Fruit fly (Drosophila melanogaster) whole organism, embryonic: ENCODE data around the gene TkR86C.
A peak's percentile ranks its signal among the peaks of the same experiment; 100 is the strongest.

Experiments used
- CG10267 ChIP-seq: fragments of 200-800 bp; sonication (Bioruptor generic); optimal IDR thresholded peaks from 2 replicates; lab custom pipeline; 2018; ENCODE audit warnings: missing biosample characterization, mild to moderate bottlenecking, missing genetic modification characterization, moderate library complexity
- CG10321 ChIP-seq: fragments of 200-800 bp; sonication (Bioruptor generic); IDR thresholded peaks from 2 replicates; pipeline ENCODE4 v1.3.6; 2022; ENCODE audit warnings: missing biosample characterization, missing genetic modification characterization
- CG10366 ChIP-seq: fragments of 200-800 bp; sonication (Bioruptor generic); IDR thresholded peaks from 2 replicates; pipeline ENCODE4 v1.3.6; 2022; ENCODE audit warnings: missing biosample characterization, missing genetic modification characterization
- CG10959 ChIP-seq: fragments of 200-800 bp; sonication (Bioruptor generic); IDR thresholded peaks from 2 replicates; pipeline ENCODE4 v1.3.6; 2022; ENCODE audit warnings: missing biosample characterization, missing genetic modification characterization
- CG11247 ChIP-seq: fragments of 200-800 bp; sonication (Bioruptor generic); IDR thresholded peaks from 2 replicates; pipeline ENCODE4 v1.3.6; 2022; ENCODE audit warnings: missing biosample characterization, missing genetic modification characterization
- CG11456 ChIP-seq: fragments of 200-800 bp; sonication (Bioruptor generic); IDR thresholded peaks from 3 replicates; pipeline ENCODE4 v1.3.6; 2022; ENCODE audit warnings: missing biosample characterization, missing genetic modification characterization
- CG11560 ChIP-seq: fragments of 200-800 bp; sonication (Bioruptor generic); IDR thresholded peaks from 3 replicates; pipeline ENCODE4 v1.3.6; 2022; ENCODE audit warnings: missing biosample characterization, missing genetic modification characterization
- CG12659 ChIP-seq: fragments of 200-800 bp; sonication (Bioruptor generic); optimal IDR thresholded peaks from 3 replicates; lab custom pipeline; 2017; ENCODE audit warnings: mild to moderate bottlenecking, missing biosample characterization, missing genetic modification reagents, missing genetic modification characterization
- CG12744 ChIP-seq: fragments of 200-800 bp; sonication (Bioruptor generic); optimal IDR thresholded peaks from 2 replicates; lab custom pipeline; 2016; ENCODE audit warnings: missing biosample characterization, missing genetic modification characterization
- CG1603 ChIP-seq: fragments of 200-800 bp; sonication (Bioruptor generic); optimal IDR thresholded peaks from 2 replicates; lab custom pipeline; 2019; ENCODE audit warnings: missing biosample characterization, mild to moderate bottlenecking, missing genetic modification characterization, moderate library complexity
- CG17802 ChIP-seq: fragments of 200-800 bp; sonication (Bioruptor generic); optimal IDR thresholded peaks from 2 replicates; lab custom pipeline; 2018; ENCODE audit warnings: missing biosample characterization, mild to moderate bottlenecking, missing genetic modification characterization, moderate library complexity
- CG2129 ChIP-seq: fragments of 200-800 bp; sonication (Bioruptor generic); IDR thresholded peaks from 2 replicates; pipeline ENCODE4 v1.3.6; 2022; ENCODE audit warnings: missing biosample characterization, missing genetic modification characterization; ENCODE audit not compliant: partially characterized antibody
- CG4730 ChIP-seq: fragments of 200-800 bp; sonication (Bioruptor generic); IDR thresholded peaks from 2 replicates; pipeline ENCODE4 v1.3.6; 2022; ENCODE audit warnings: missing biosample characterization, missing genetic modification characterization
- CG6654 ChIP-seq: fragments of 200-800 bp; sonication (Bioruptor generic); optimal IDR thresholded peaks from 2 replicates; lab custom pipeline; 2017; ENCODE audit warnings: missing biosample characterization, mild to moderate bottlenecking, missing genetic modification characterization
- CG8478 ChIP-seq: fragments of >200 bp; optimal IDR thresholded peaks from 2 replicates; lab custom pipeline; 2018
- CG9215 ChIP-seq: fragments of 200-800 bp; sonication (Bioruptor generic); IDR thresholded peaks from 2 replicates; pipeline ENCODE4 v1.3.6; 2022; ENCODE audit warnings: missing biosample characterization, missing genetic modification characterization
- Dbx ChIP-seq: fragments of 200-800 bp; sonication (Bioruptor generic); IDR thresholded peaks from 3 replicates; pipeline ENCODE4 v1.3.6; 2022; ENCODE audit warnings: missing biosample characterization, missing genetic modification characterization
- Deaf1 ChIP-seq: fragments of 200-800 bp; optimal IDR thresholded peaks from 3 replicates; lab custom pipeline; 2019; ENCODE audit warnings: missing biosample characterization, mild to moderate bottlenecking, missing genetic modification characterization, moderate library complexity
- Dek ChIP-seq: fragments of 200-800 bp; sonication (Bioruptor generic); optimal IDR thresholded peaks from 3 replicates; lab custom pipeline; 2019; ENCODE audit warnings: missing biosample characterization, mild to moderate bottlenecking, missing genetic modification characterization, moderate library complexity
- Dfd ChIP-seq, 2 experiments: fragments of >200 bp; optimal IDR thresholded peaks; 2 replicates each; lab custom pipeline; 2017; ENCODE audit warnings: missing biosample characterization in 2 of 2, missing genetic modification characterization in 2 of 2
- HLHmδ ChIP-seq: fragments of 200-800 bp; sonication (Bioruptor generic); optimal IDR thresholded peaks from 2 replicates; lab custom pipeline; 2018; ENCODE audit warnings: missing biosample characterization, mild to moderate bottlenecking, missing genetic modification characterization, moderate library complexity
- Lim3 ChIP-seq: fragments of 200-800 bp; sonication (Bioruptor generic); IDR thresholded peaks from 2 replicates; pipeline ENCODE4 v1.3.6; 2022; ENCODE audit warnings: missing biosample characterization, missing genetic modification characterization
- Max ChIP-seq: fragments of 200-800 bp; sonication (Bioruptor generic); optimal IDR thresholded peaks from 2 replicates; lab custom pipeline; 2016; ENCODE audit warnings: missing biosample characterization, mild to moderate bottlenecking, missing genetic modification characterization
- Nf-YB ChIP-seq: fragments of 200-800 bp; sonication (Bioruptor generic); optimal IDR thresholded peaks from 3 replicates; lab custom pipeline; 2019; ENCODE audit warnings: missing biosample characterization, mild to moderate bottlenecking, missing genetic modification characterization, moderate library complexity
- Nf-YC ChIP-seq: fragments of 200-800 bp; optimal IDR thresholded peaks from 3 replicates; lab custom pipeline; 2019; ENCODE audit warnings: missing biosample characterization, mild to moderate bottlenecking, missing genetic modification characterization, moderate library complexity
- Rfx ChIP-seq: fragments of 200-800 bp; sonication (Bioruptor generic); IDR thresholded peaks from 2 replicates; pipeline ENCODE4 v1.3.6; 2022; ENCODE audit warnings: missing biosample characterization, missing genetic modification characterization
- Sin3A ChIP-seq: fragments of >200 bp; optimal IDR thresholded peaks from 2 replicates; lab custom pipeline; 2018
- Sox100B ChIP-seq: fragments of 200-800 bp; sonication (Bioruptor generic); optimal IDR thresholded peaks from 3 replicates; lab custom pipeline; 2018; ENCODE audit warnings: missing biosample characterization, mild to moderate bottlenecking, missing genetic modification characterization
- Sox102F ChIP-seq: fragments of 200-800 bp; sonication (Bioruptor generic); optimal IDR thresholded peaks from 2 replicates; lab custom pipeline; 2018; ENCODE audit warnings: missing biosample characterization, mild to moderate bottlenecking, missing genetic modification characterization, moderate library complexity
- amos ChIP-seq: fragments of 200-800 bp; sonication (Bioruptor generic); IDR thresholded peaks from 2 replicates; pipeline ENCODE4 v1.3.6; 2022; ENCODE audit warnings: missing biosample characterization, missing genetic modification characterization; ENCODE audit not compliant: partially characterized antibody
- ase ChIP-seq: fragments of 200-800 bp; sonication (Bioruptor generic); IDR thresholded peaks from 3 replicates; pipeline ENCODE4 v1.3.6; 2022; ENCODE audit warnings: missing biosample characterization, missing genetic modification characterization
- bab2 ChIP-seq: fragments of 200-800 bp; sonication (Bioruptor generic); optimal IDR thresholded peaks from 2 replicates; lab custom pipeline; 2016; ENCODE audit warnings: missing biosample characterization, missing genetic modification characterization
- cas ChIP-seq: fragments of 200-800 bp; sonication (Bioruptor generic); IDR thresholded peaks from 2 replicates; pipeline ENCODE4 v1.3.6; 2022; ENCODE audit warnings: missing biosample characterization, missing genetic modification characterization
- chm ChIP-seq: fragments of 200-800 bp; sonication (Bioruptor generic); IDR thresholded peaks from 2 replicates; pipeline ENCODE4 v1.3.6; 2022; ENCODE audit warnings: missing biosample characterization, missing genetic modification characterization
- chn ChIP-seq: fragments of 200-800 bp; sonication (Bioruptor generic); optimal IDR thresholded peaks from 2 replicates; lab custom pipeline; 2016; ENCODE audit warnings: missing biosample characterization, missing genetic modification characterization
- cwo ChIP-seq: fragments of 200-800 bp; sonication (Bioruptor generic); optimal IDR thresholded peaks from 3 replicates; lab custom pipeline; 2017; ENCODE audit warnings: missing biosample characterization, missing genetic modification characterization, mild to moderate bottlenecking, moderate library complexity, missing genetic modification reagents
- danr ChIP-seq: fragments of 200-800 bp; sonication (Bioruptor generic); IDR thresholded peaks from 2 replicates; pipeline ENCODE4 v1.3.6; 2022; ENCODE audit warnings: missing biosample characterization, missing genetic modification characterization
- disco-r ChIP-seq: fragments of 200-800 bp; sonication (Bioruptor generic); optimal IDR thresholded peaks from 2 replicates; lab custom pipeline; 2016; ENCODE audit warnings: missing biosample characterization, missing genetic modification characterization
- dmrt11E ChIP-seq: fragments of 200-800 bp; sonication (Bioruptor generic); optimal IDR thresholded peaks from 3 replicates; lab custom pipeline; 2018; ENCODE audit warnings: missing biosample characterization, mild to moderate bottlenecking, missing genetic modification characterization, moderate library complexity
- gfzf ChIP-seq: fragments of 200-800 bp; sonication (Bioruptor generic); optimal IDR thresholded peaks from 2 replicates; lab custom pipeline; 2016; ENCODE audit warnings: missing biosample characterization, mild to moderate bottlenecking, missing genetic modification characterization, moderate library complexity
- gsb ChIP-seq: fragments of 200-800 bp; sonication (Bioruptor generic); IDR thresholded peaks from 2 replicates; pipeline ENCODE4 v1.3.6; 2022; ENCODE audit warnings: missing biosample characterization, missing genetic modification characterization
- klu ChIP-seq: fragments of 200-800 bp; sonication (Bioruptor generic); IDR thresholded peaks from 2 replicates; pipeline ENCODE4 v1.3.6; 2022; ENCODE audit warnings: missing biosample characterization, missing genetic modification characterization
- pan ChIP-seq, 4 experiments: fragments of >200 bp in 3 of 4; fragments of 200-800 bp in 1 of 4; sonication (Bioruptor generic) in 1 of 4; optimal IDR thresholded peaks in 3 of 4; IDR thresholded peaks in 1 of 4; 2 replicates each; pipeline versions ENCODE4 v1.3.6 to Lab custom; 2017 to 2022; ENCODE audit warnings: missing biosample characterization in 2 of 4, missing genetic modification characterization in 2 of 4, mixed read lengths in 1 of 4
- pb ChIP-seq: fragments of 200-800 bp; sonication (Bioruptor generic); optimal IDR thresholded peaks from 3 replicates; lab custom pipeline; 2016; ENCODE audit warnings: missing biosample characterization, missing genetic modification characterization
- schlank ChIP-seq: fragments of 200-800 bp; sonication (Bioruptor generic); optimal IDR thresholded peaks from 2 replicates; lab custom pipeline; 2018; ENCODE audit warnings: missing biosample characterization, mild to moderate bottlenecking, missing genetic modification characterization
- seq ChIP-seq: fragments of 200-800 bp; sonication (Bioruptor generic); IDR thresholded peaks from 2 replicates; pipeline ENCODE4 v1.3.6; 2022; ENCODE audit warnings: missing biosample characterization, missing genetic modification characterization
- shn ChIP-seq: fragments of 200-800 bp; sonication (Bioruptor generic); optimal IDR thresholded peaks from 3 replicates; lab custom pipeline; 2016; ENCODE audit warnings: missing biosample characterization, missing genetic modification characterization
- sug ChIP-seq: fragments of 200-800 bp; optimal IDR thresholded peaks from 2 replicates; lab custom pipeline; 2019; ENCODE audit warnings: missing biosample characterization, mild to moderate bottlenecking, missing genetic modification characterization, moderate library complexity
- tgo ChIP-seq: fragments of 200-800 bp; sonication (Bioruptor generic); IDR thresholded peaks from 3 replicates; pipeline ENCODE4 v1.3.6; 2022; ENCODE audit warnings: missing biosample characterization, missing genetic modification characterization
- twi ChIP-seq: fragments of 200-800 bp; optimal IDR thresholded peaks from 2 replicates; lab custom pipeline; 2019; ENCODE audit warnings: missing biosample characterization, mild to moderate bottlenecking, missing genetic modification characterization, moderate library complexity
- usp ChIP-seq: fragments of >200 bp; optimal IDR thresholded peaks from 2 replicates; lab custom pipeline; 2017; ENCODE audit warnings: missing biosample characterization, missing genetic modification characterization
- zen2 ChIP-seq: fragments of 200-800 bp; sonication (Bioruptor generic); IDR thresholded peaks from 3 replicates; pipeline ENCODE4 v1.3.6; 2022; ENCODE audit warnings: missing biosample characterization, missing genetic modification characterization; ENCODE audit not compliant: partially characterized antibody

Gene TkR86C

DNA sequence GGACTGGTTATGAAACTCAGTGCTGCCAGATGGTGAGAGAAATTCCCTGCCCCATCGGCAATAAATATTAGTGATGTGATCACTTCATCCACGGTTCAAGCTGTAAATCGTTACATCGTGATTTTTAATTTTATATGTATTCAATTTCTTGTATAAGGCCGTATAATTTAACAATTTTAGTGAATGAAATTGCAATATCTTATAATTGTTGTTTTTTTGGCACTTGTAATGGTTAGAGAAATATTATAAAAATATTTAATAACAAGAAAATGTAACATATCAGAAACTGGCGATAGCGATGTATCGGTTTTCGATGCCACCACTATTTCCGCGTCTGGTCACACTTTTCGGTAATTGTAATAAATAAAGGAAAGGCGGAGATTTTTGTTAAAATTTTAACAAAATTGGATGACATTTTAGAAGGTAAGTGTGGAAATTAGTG, 33.1 kb upstream of the TkR86C start, which contains the start of the genes mRpL37 and Rbp1 (continued):
- peak; percentile 87 for TF ChIP-seq Sin3A (lab: Kevin White, UChicago)
- peak; percentile 42 for TF ChIP-seq gfzf (GFP tag; lab: Kevin White, UChicago)
- TF ChIP-seq Nf-YB (GFP tag; lab: Kevin White, UChicago): no peak
- TF ChIP-seq klu: peak; percentile 70
- TF ChIP-seq Dfd (GFP tag; optimal IDR thresholded peaks at IDR 0.05; lab: Kevin White, UChicago): peak in 1 of 2 experiments; percentile 16
- TF ChIP-seq Rfx: peak; percentile 80
- TF ChIP-seq cas (GFP tag; lab: Robert Waterston, UW): no peak
- TF ChIP-seq HLHmδ: no peak
- TF ChIP-seq CG10366: peak; percentile 54
- TF ChIP-seq disco-r (GFP tag; lab: Kevin White, UChicago): no peak
- TF ChIP-seq CG8478: no peak
- TF ChIP-seq CG9215 (GFP tag; lab: Robert Waterston, UW): peak; percentile 88
- TF ChIP-seq Nf-YC (tag; lab: Kevin White, UChicago): peak; percentile 76
- TF ChIP-seq Sox102F (GFP tag; lab: Kevin White, UChicago): peak; percentile 73
- TF ChIP-seq usp (GFP tag; lab: Kevin White, UChicago): no peak
- peak; percentile 60 for TF ChIP-seq bab2 (GFP tag; lab: Kevin White, UChicago)
- no peak for TF ChIP-seq CG10321 (GFP tag; lab: Robert Waterston, UW)
- TF ChIP-seq Lim3 (GFP tag; lab: Robert Waterston, UW): no peak
- TF ChIP-seq pb (GFP tag; lab: Kevin White, UChicago): no peak
- no peak for TF ChIP-seq Dek
- no peak for TF ChIP-seq pan (optimal IDR thresholded peaks at IDR 0.05; lab: Kevin White, UChicago)
- TF ChIP-seq pan (GFP tag; optimal IDR thresholded peaks at IDR 0.05 in 1 of 2, IDR thresholded peaks at IDR 0.05 in 1 of 2): no peak
- TF ChIP-seq zen2 (GFP tag; lab: Robert Waterston, UW): peak; percentile 55; the same call in 1 of the 3 replicates
- TF ChIP-seq sug (tag; lab: Kevin White, UChicago): peak; percentile 88
- TF ChIP-seq tgo (GFP tag; lab: Robert Waterston, UW): peak; percentile 50; the same call in 2 of the 3 replicates
- peak; percentile 78 for TF ChIP-seq Dbx (GFP tag; lab: Robert Waterston, UW)
- TF ChIP-seq ase (GFP tag; lab: Robert Waterston, UW): peak; percentile 27; the same call in 1 of the 3 replicates
- TF ChIP-seq chn (GFP tag; lab: Kevin White, UChicago): peak; percentile 59
- TF ChIP-seq CG11456 (GFP tag; lab: Robert Waterston, UW): peak; percentile 84
- no peak for TF ChIP-seq gsb
- TF ChIP-seq CG10959: no peak
- peak; percentile 80 for TF ChIP-seq CG10267 (tag; lab: Kevin White, UChicago)
- TF ChIP-seq twi (tag; lab: Kevin White, UChicago): peak; percentile 76
- peak; percentile 67 for TF ChIP-seq Max
- TF ChIP-seq CG12744 (GFP tag; lab: Kevin White, UChicago): no peak
- no peak for TF ChIP-seq CG11560 (tag; lab: Robert Waterston, UW)
- peak; percentile 85 for TF ChIP-seq CG12659
- TF ChIP-seq danr: peak; percentile 52
- TF ChIP-seq CG2129 (GFP tag; lab: Robert Waterston, UW): peak; percentile 98
- TF ChIP-seq schlank (tag; lab: Kevin White, UChicago): peak; percentile 17
- no peak for TF ChIP-seq seq (GFP tag; lab: Robert Waterston, UW)
- TF ChIP-seq CG11247 (GFP tag; lab: Robert Waterston, UW): peak; percentile 44
- TF ChIP-seq amos (GFP tag; lab: Robert Waterston, UW): peak; percentile 78
- TF ChIP-seq Deaf1 (tag; lab: Kevin White, UChicago): no peak
- peak; percentile 19 for TF ChIP-seq cwo (GFP tag; lab: Kevin White, UChicago)
- no peak for TF ChIP-seq CG1603
- TF ChIP-seq chm: no peak
- peak; percentile 83 for TF ChIP-seq dmrt11E
- peak; percentile 69 for TF ChIP-seq CG4730 (GFP tag; lab: Robert Waterston, UW)
- TF ChIP-seq shn (GFP tag; lab: Kevin White, UChicago): peak; percentile 37
- peak; percentile 72 for TF ChIP-seq Sox100B (GFP tag; lab: Kevin White, UChicago)
- peak; percentile 11 for TF ChIP-seq CG6654 (GFP tag; lab: Kevin White, UChicago)
- no peak for TF ChIP-seq CG17802 (tag; lab: Kevin White, UChicago)
